Fruit fly (Drosophila melanogaster) whole organism, prepupa: ENCODE measurements around the gene CG17633.
A peak's percentile ranks its signal among the peaks of the same experiment; 100 is the strongest.

Experiments used
- Blimp-1 ChIP-seq: fragments of 200-800 bp; sonication (Bioruptor generic); optimal IDR thresholded peaks from 3 replicates; lab custom pipeline; 2017; ENCODE audit warnings: missing biosample characterization, missing genetic modification characterization, mild to moderate bottlenecking, moderate library complexity, missing genetic modification reagents
- CG10631 ChIP-seq: fragments of 200-800 bp; sonication (Bioruptor generic); optimal IDR thresholded peaks from 2 replicates; lab custom pipeline; 2016; ENCODE audit warnings: missing biosample characterization, missing genetic modification characterization
- CG10669 ChIP-seq: fragments of 200-800 bp; sonication (Bioruptor generic); optimal IDR thresholded peaks from 3 replicates; lab custom pipeline; 2018; ENCODE audit warnings: missing biosample characterization, mild to moderate bottlenecking, missing genetic modification characterization, moderate library complexity
- CG11294 ChIP-seq: fragments of 200-800 bp; sonication (Bioruptor generic); IDR thresholded peaks from 2 replicates; pipeline ENCODE4 v1.3.6; 2022; ENCODE audit warnings: missing biosample characterization, missing genetic modification characterization
- CG11902 ChIP-seq: fragments of 200-800 bp; sonication (Bioruptor generic); optimal IDR thresholded peaks from 3 replicates; lab custom pipeline; 2016; ENCODE audit warnings: missing biosample characterization, missing genetic modification characterization
- CG15336 ChIP-seq: fragments of 200-800 bp; sonication (Bioruptor generic); IDR thresholded peaks from 2 replicates; pipeline ENCODE4 v1.3.6; 2022; ENCODE audit warnings: missing biosample characterization, missing genetic modification characterization
- CG16779 ChIP-seq: fragments of 200-800 bp; sonication (Bioruptor generic); optimal IDR thresholded peaks from 3 replicates; lab custom pipeline; 2017; ENCODE audit warnings: missing biosample characterization, mild to moderate bottlenecking, missing genetic modification characterization
- CG31627 ChIP-seq: fragments of 200-800 bp; sonication (Bioruptor generic); optimal IDR thresholded peaks from 3 replicates; lab custom pipeline; 2016; ENCODE audit warnings: missing biosample characterization, missing genetic modification characterization
- CG3919 ChIP-seq: fragments of 200-800 bp; sonication (Bioruptor generic); optimal IDR thresholded peaks from 3 replicates; lab custom pipeline; 2016; ENCODE audit warnings: missing biosample characterization, missing genetic modification characterization
- CG6163 ChIP-seq: fragments of 200-800 bp; sonication (Bioruptor generic); IDR thresholded peaks from 3 replicates; pipeline ENCODE4 v1.3.6; 2022; ENCODE audit warnings: missing biosample characterization, missing genetic modification characterization
- CG6276 ChIP-seq: fragments of 200-800 bp; sonication (Bioruptor generic); optimal IDR thresholded peaks from 2 replicates; lab custom pipeline; 2017; ENCODE audit warnings: missing biosample characterization, mild to moderate bottlenecking, missing genetic modification characterization
- CG7368 ChIP-seq: fragments of 200-800 bp; sonication (Bioruptor generic); optimal IDR thresholded peaks from 3 replicates; lab custom pipeline; 2016; ENCODE audit warnings: missing biosample characterization, missing genetic modification characterization
- CG8119 ChIP-seq: fragments of 200-800 bp; sonication (Bioruptor generic); IDR thresholded peaks from 3 replicates; pipeline ENCODE4 v1.3.6; 2022; ENCODE audit warnings: missing biosample characterization, missing genetic modification characterization
- CG8632 ChIP-seq: fragments of 200-800 bp; sonication (Bioruptor generic); optimal IDR thresholded peaks from 3 replicates; lab custom pipeline; 2016; ENCODE audit warnings: missing biosample characterization, missing genetic modification characterization
- Eip75B ChIP-seq: fragments of 200-800 bp; sonication (Bioruptor generic); optimal IDR thresholded peaks from 3 replicates; lab custom pipeline; 2016; ENCODE audit warnings: missing biosample characterization, missing genetic modification characterization
- Eip93F ChIP-seq: fragments of 200-800 bp; sonication (Bioruptor generic); optimal IDR thresholded peaks from 2 replicates; lab custom pipeline; 2016; ENCODE audit warnings: missing biosample characterization, mild to moderate bottlenecking, missing genetic modification characterization
- Ets21C ChIP-seq: fragments of 200-800 bp; sonication (Bioruptor generic); optimal IDR thresholded peaks from 3 replicates; lab custom pipeline; 2016; ENCODE audit warnings: missing biosample characterization, missing genetic modification characterization
- Gug ChIP-seq: fragments of 200-800 bp; sonication (Bioruptor generic); IDR thresholded peaks from 2 replicates; pipeline ENCODE4 v1.3.6; 2022; ENCODE audit warnings: missing biosample characterization, missing genetic modification characterization
- Hr4 ChIP-seq: fragments of 200-800 bp; sonication (Bioruptor generic); optimal IDR thresholded peaks from 3 replicates; lab custom pipeline; 2016; ENCODE audit warnings: missing biosample characterization, missing genetic modification characterization
- Lpt ChIP-seq: fragments of 200-800 bp; sonication (Bioruptor generic); optimal IDR thresholded peaks from 3 replicates; lab custom pipeline; 2016; ENCODE audit warnings: missing biosample characterization, missing genetic modification characterization
- Met ChIP-seq: fragments of 200-800 bp; sonication (Bioruptor generic); optimal IDR thresholded peaks from 3 replicates; lab custom pipeline; 2016; ENCODE audit warnings: missing biosample characterization, missing genetic modification characterization
- OdsH ChIP-seq: fragments of 200-800 bp; sonication (Bioruptor generic); optimal IDR thresholded peaks from 3 replicates; lab custom pipeline; 2016; ENCODE audit warnings: missing biosample characterization, missing genetic modification characterization
- Smox ChIP-seq: fragments of 200-800 bp; sonication (Bioruptor generic); optimal IDR thresholded peaks from 3 replicates; lab custom pipeline; 2016; ENCODE audit warnings: missing biosample characterization, missing genetic modification characterization
- Sox14 ChIP-seq: fragments of 200-800 bp; sonication (Bioruptor generic); optimal IDR thresholded peaks from 3 replicates; lab custom pipeline; 2016; ENCODE audit warnings: missing biosample characterization, missing genetic modification characterization
- Sox15 ChIP-seq: fragments of 200-800 bp; sonication (Bioruptor generic); optimal IDR thresholded peaks from 3 replicates; lab custom pipeline; 2016; ENCODE audit warnings: missing biosample characterization, missing genetic modification characterization
- achi ChIP-seq: fragments of 200-800 bp; sonication (Bioruptor generic); optimal IDR thresholded peaks from 3 replicates; lab custom pipeline; 2016; ENCODE audit warnings: missing biosample characterization, missing genetic modification characterization
- acj6 ChIP-seq: fragments of 200-800 bp; sonication (Bioruptor generic); optimal IDR thresholded peaks from 3 replicates; lab custom pipeline; 2016; ENCODE audit warnings: missing biosample characterization, missing genetic modification characterization
- dac ChIP-seq: fragments of 200-800 bp; sonication (Bioruptor generic); optimal IDR thresholded peaks from 2 replicates; lab custom pipeline; 2017; ENCODE audit warnings: missing biosample characterization, mild to moderate bottlenecking, missing genetic modification characterization
- dsx ChIP-seq: fragments of 200-800 bp; optimal IDR thresholded peaks from 3 replicates; lab custom pipeline; 2019; ENCODE audit warnings: missing biosample characterization, mild to moderate bottlenecking, missing genetic modification characterization, moderate library complexity; ENCODE audit not compliant: poor library complexity, severe bottlenecking
- eg ChIP-seq: fragments of 200-800 bp; sonication (Bioruptor generic); IDR thresholded peaks from 3 replicates; pipeline ENCODE4 v1.3.6; 2022; ENCODE audit warnings: missing biosample characterization, missing genetic modification characterization
- esn ChIP-seq: fragments of 200-800 bp; sonication (Bioruptor generic); optimal IDR thresholded peaks from 2 replicates; lab custom pipeline; 2016; ENCODE audit warnings: missing biosample characterization, mild to moderate bottlenecking, missing genetic modification characterization, moderate library complexity
- fd59A ChIP-seq: fragments of 200-800 bp; sonication (Bioruptor generic); optimal IDR thresholded peaks from 2 replicates; lab custom pipeline; 2017; ENCODE audit warnings: missing biosample characterization, mild to moderate bottlenecking, missing genetic modification characterization, missing genetic modification reagents
- fd85E ChIP-seq: fragments of 200-800 bp; sonication (Bioruptor generic); optimal IDR thresholded peaks from 3 replicates; lab custom pipeline; 2016; ENCODE audit warnings: missing biosample characterization, missing genetic modification characterization
- fkh ChIP-seq: fragments of 200-800 bp; sonication (Bioruptor generic); optimal IDR thresholded peaks from 3 replicates; lab custom pipeline; 2017; ENCODE audit warnings: missing biosample characterization, mild to moderate bottlenecking, missing genetic modification characterization, moderate library complexity
- lz ChIP-seq: fragments of 200-800 bp; sonication (Bioruptor generic); optimal IDR thresholded peaks from 3 replicates; lab custom pipeline; 2016; ENCODE audit warnings: missing biosample characterization, missing genetic modification characterization
- salr ChIP-seq, 2 experiments: fragments of 200-800 bp; sonication (Bioruptor generic); optimal IDR thresholded peaks; 3 replicates each; lab custom pipeline; 2016 to 2018; ENCODE audit warnings: missing biosample characterization in 2 of 2, missing genetic modification characterization in 2 of 2, mild to moderate bottlenecking in 1 of 2
- spab ChIP-seq: fragments of 200-800 bp; sonication (Bioruptor generic); optimal IDR thresholded peaks from 2 replicates; lab custom pipeline; 2017; ENCODE audit warnings: missing biosample characterization, mild to moderate bottlenecking, missing genetic modification characterization, missing genetic modification reagents
- svp ChIP-seq: fragments of 200-800 bp; sonication (Bioruptor generic); peaks from one replicate; lab custom pipeline; 2016; ENCODE audit warnings: missing biosample characterization, missing genetic modification characterization
- topi ChIP-seq: fragments of 200-800 bp; sonication (Bioruptor generic); optimal IDR thresholded peaks from 3 replicates; lab custom pipeline; 2016; ENCODE audit warnings: missing biosample characterization, missing genetic modification characterization
- vri ChIP-seq: fragments of 200-800 bp; sonication (Bioruptor generic); optimal IDR thresholded peaks from 3 replicates; lab custom pipeline; 2016; ENCODE audit warnings: missing biosample characterization, mild to moderate bottlenecking, missing genetic modification characterization

The CG17633 gene

DNA sequence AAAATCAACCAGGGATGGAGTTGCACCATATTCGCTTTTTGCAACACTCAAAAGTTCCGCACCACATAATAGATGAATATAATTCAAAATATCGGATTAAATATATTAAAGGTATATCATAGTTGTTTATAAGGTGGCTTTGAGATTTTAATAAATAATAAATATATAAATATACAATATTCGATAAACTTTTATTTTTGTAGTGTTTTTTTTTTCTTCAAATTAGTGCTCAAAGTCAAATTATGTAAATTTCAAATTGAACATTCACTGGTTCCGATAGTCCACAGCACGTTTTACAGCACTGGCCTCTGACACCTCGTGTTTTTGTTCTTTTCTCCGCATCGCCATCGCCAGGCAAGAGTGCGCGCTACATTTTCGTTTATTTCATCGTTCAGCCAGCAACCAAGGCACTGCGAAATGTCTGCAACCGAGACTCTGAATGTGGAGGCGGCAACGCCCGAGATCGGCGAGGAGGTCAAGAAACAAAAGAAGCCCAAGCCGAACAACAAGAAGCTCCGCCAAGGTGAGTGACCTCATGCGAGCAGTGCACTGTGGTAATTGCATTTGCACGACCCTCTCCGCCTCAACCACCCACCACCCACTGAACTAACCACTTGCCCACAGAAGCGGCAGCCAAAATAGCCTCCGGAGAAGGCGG lies 5.5 kb upstream of the CG17633 start, which contains the start of the genes Taf11 and und:
Gene Taf11 (minus strand): TSS at position 51 of the 658 bp plus-strand sequence.
Gene und (plus strand): TSS at position 158 of the 658 bp plus-strand sequence.
- TF ChIP-seq Lpt (GFP tag; lab: Kevin White, UChicago) (no peak), topi (GFP tag; lab: Kevin White, UChicago) (no peak), acj6 (no peak), vri (no peak), Sox15 (GFP tag; lab: Kevin White, UChicago) (no peak), CG3919 (no peak), esn (GFP tag; lab: Kevin White, UChicago) (peak; percentile 26), Blimp-1 (GFP tag; lab: Kevin White, UChicago) (no peak), fkh (no peak), CG10631 (GFP tag; lab: Kevin White, UChicago) (peak; percentile 46), achi (GFP tag; lab: Kevin White, UChicago) (peak; percentile 76), fd85E (GFP tag; lab: Kevin White, UChicago) (no peak), eg (no peak), svp (GFP tag; lab: Kevin White, UChicago) (peak; percentile 81), salr (GFP tag; optimal IDR thresholded peaks at IDR 0.05; lab: Kevin White, UChicago) (no peak), Eip75B (GFP tag; lab: Kevin White, UChicago) (no peak), Ets21C (no peak), CG6163 (no peak), CG7368 (GFP tag; lab: Kevin White, UChicago) (no peak), CG6276 (GFP tag; lab: Kevin White, UChicago) (no peak), Smox (GFP tag; lab: Kevin White, UChicago) (no peak), Eip93F (no peak), CG11294 (GFP tag; lab: Robert Waterston, UW) (no peak), CG31627 (GFP tag; lab: Kevin White, UChicago) (peak; percentile 8), spab (GFP tag; lab: Kevin White, UChicago) (no peak), dsx (no peak)

- TF ChIP-seq fkh (no peak), OdsH (GFP tag; lab: Kevin White, UChicago) (no peak), acj6 (no peak), CG10669 (GFP tag; lab: Kevin White, UChicago) (no peak), CG16779 (tag; lab: Kevin White, UChicago) (no peak), fd59A (no peak), Eip75B (GFP tag; lab: Kevin White, UChicago) (no peak), CG8632 (GFP tag; lab: Kevin White, UChicago) (no peak), dsx (no peak), esn (GFP tag; lab: Kevin White, UChicago) (no peak), CG7368 (GFP tag; lab: Kevin White, UChicago) (no peak), CG6276 (GFP tag; lab: Kevin White, UChicago) (no peak)
Measured at dm6 chr2L:9766758-9767157, 2.1 kb upstream of the CG17633 start, which contains the start of gene CG4017. Gene CG4017, plus strand, starts transcription at chr2L:9767058.

DNA sequence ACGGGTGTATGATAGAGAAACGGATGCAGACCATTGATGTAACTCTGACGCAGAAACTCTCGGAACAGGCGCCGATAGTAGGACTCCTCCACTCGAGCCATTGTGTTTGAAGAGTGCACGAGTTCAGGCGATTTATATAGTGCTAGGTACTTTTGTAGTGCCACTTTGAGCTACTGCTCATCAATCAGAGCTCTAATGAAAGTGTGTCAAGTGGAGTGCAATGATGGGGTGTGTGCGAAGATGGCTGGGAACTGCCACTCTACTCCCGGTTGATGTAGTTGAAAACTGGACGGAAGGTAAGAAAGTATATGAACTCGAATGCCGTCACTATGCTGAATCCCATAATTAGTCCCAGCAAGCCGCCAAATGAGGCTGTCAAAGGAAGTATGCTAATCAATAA lies 2.0 kb downstream of the CG17633 start, which contains the start of gene ppk18:
Gene ppk18 (minus strand): TSS at position 101 of the 400 bp plus-strand sequence.
- TF ChIP-seq CG8632 (GFP tag; lab: Kevin White, UChicago) (no peak), svp (GFP tag; lab: Kevin White, UChicago) (no peak), dac (no peak), Eip93F (no peak), CG8119 (GFP tag; lab: Robert Waterston, UW) (no peak), Gug (GFP tag; lab: Robert Waterston, UW) (no peak), Sox15 (GFP tag; lab: Kevin White, UChicago) (no peak), Sox14 (GFP tag; lab: Kevin White, UChicago) (no peak), Smox (GFP tag; lab: Kevin White, UChicago) (no peak), CG15336 (GFP tag; lab: Robert Waterston, UW) (no peak), CG6276 (GFP tag; lab: Kevin White, UChicago) (no peak), lz (GFP tag; lab: Kevin White, UChicago) (no peak), CG10669 (GFP tag; lab: Kevin White, UChicago) (no peak), fkh (no peak), dsx (no peak), CG11902 (no peak), Met (GFP tag; lab: Kevin White, UChicago) (no peak), topi (GFP tag; lab: Kevin White, UChicago) (no peak), Hr4 (no peak)
